Fruit fly (Drosophila melanogaster): ENCODE results near the gene CG33783.

DNA sequence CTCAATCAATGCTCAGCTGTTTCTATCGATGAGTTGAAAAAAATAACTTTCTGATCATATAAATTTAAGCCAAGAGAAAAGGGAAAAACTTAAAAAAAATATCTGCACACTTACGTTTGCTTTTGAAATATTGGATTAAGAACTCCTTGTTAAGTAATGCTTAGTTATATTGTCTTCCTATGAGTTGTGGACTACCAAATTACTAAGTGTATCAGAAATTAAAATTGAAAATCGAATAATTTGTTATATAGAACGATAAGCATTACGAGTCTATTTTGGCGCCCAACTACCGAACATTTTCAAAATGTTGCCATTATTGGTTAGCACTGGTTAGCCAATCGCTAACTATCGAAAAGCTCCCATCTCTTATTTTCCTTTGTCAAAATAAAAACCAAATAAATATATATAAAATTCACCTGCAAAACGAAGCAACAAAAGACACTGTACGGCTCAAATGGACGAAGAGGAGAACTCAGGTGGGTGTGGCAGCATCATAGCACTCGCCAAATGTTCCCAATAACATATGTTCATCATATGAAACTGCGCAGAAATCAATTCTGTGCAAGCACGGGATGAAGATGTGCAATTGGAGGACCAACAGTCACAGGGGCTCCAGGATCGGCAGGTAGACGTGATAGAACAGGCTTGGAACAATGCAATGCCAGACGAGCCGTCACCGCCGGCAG, 17.6 kb upstream of the CG33783 start, which contains the start of gene ohgt:
- TF ChIP-seq pan (optimal IDR thresholded peaks at IDR 0.05) = no peak
- TF ChIP-seq br (GFP tag; optimal IDR thresholded peaks at IDR 0.05) = no peak
- no peak for TF ChIP-seq Abd-B (GFP tag; optimal IDR thresholded peaks at IDR 0.05)
- TF ChIP-seq N (GFP tag; optimal IDR thresholded peaks at IDR 0.05) = no peak
- peak; percentile 32 for TF ChIP-seq h (GFP tag; optimal IDR thresholded peaks at IDR 0.05)
- TF ChIP-seq sage (GFP tag; optimal IDR thresholded peaks at IDR 0.05) = no peak
- no peak for TF ChIP-seq psq (GFP tag; optimal IDR thresholded peaks at IDR 0.05)
- peak; percentile 3 for TF ChIP-seq sv (GFP tag; optimal IDR thresholded peaks at IDR 0.05)
- TF ChIP-seq lola (GFP tag; optimal IDR thresholded peaks at IDR 0.05) = no peak

All from whole organism, wandering third instar larva.